Worm (Caenorhabditis elegans): ENCODE results near the gene fbxa-69.
"Not testable (repeated sequence)": the region's sequence is repeated elsewhere in the genome, so short reads cannot be mapped to it uniquely, and the experiment has no call there.

The fbxa-69 gene

DNA sequence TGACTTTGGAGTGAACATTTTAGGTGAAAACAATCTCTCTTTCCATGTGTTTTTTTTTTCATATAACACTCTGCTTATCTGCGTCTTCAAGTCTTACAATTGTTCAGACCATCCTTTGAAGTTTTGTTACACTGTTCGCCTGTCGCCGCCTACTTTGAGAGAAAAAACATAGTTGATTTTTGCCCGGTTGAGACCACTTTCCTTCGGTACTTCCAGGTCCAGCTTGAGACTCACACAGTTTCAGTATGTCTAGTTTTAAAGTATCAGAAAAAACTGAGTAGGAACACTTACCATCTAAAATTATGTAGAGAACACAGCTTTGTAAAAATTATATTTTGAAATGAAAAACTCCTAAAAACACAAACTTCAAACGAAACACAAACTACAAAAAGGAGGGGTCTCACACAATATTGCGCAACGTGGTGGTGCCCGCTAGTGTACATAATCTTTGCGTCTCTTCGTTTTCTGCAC, at the start of gene fbxa-69, which contains the start of gene F54B8.4:
Gene fbxa-69, minus strand, starts transcription at position 10 of the 471 bp plus-strand sequence.
Gene F54B8.4, plus strand, starts transcription at position 421 of the 471 bp plus-strand sequence.
- TF ChIP-seq unc-62 (GFP tag; optimal IDR thresholded peaks at IDR 0.05): no peak

ce11 chrV:15863042-15863441, 47.3 kb upstream of the fbxa-69 start, which contains the start of gene srh-299:
Gene srh-299, plus strand, starts transcription at chrV:15863342.
- TF ChIP-seq unc-62 (GFP tag; optimal IDR thresholded peaks at IDR 0.05): no peak

ce11 chrV:15862599-15862998, 46.8 kb upstream of the fbxa-69 start, which contains the start of gene srz-12:
Gene srz-12, minus strand, starts transcription at chrV:15862699.
- TF ChIP-seq unc-62 (GFP tag; optimal IDR thresholded peaks at IDR 0.05): no peak

DNA sequence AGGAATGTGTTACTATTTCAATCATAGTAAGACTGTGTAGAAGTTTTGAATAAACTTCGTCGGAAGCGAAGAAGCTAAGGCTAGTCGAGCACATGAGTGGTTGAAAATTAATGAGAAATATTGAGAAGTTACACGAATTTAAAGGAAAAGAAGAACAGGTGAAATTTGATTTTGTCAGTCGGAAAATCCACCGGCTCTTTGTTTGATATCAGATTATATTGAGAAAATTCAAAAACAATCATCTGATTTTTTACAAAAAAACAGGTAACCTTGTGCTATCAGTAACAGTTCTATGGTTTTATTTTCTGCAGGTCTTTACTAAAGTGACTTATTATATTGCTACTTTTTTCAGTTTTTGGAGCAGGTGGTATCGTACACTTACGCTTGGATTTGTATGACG, 42.5 kb upstream of the fbxa-69 start, which contains the start of gene srh-148:
Gene srh-148, minus strand, starts transcription at position 101 of the 400 bp plus-strand sequence.
- TF ChIP-seq unc-62 (GFP tag; optimal IDR thresholded peaks at IDR 0.05): no peak

DNA sequence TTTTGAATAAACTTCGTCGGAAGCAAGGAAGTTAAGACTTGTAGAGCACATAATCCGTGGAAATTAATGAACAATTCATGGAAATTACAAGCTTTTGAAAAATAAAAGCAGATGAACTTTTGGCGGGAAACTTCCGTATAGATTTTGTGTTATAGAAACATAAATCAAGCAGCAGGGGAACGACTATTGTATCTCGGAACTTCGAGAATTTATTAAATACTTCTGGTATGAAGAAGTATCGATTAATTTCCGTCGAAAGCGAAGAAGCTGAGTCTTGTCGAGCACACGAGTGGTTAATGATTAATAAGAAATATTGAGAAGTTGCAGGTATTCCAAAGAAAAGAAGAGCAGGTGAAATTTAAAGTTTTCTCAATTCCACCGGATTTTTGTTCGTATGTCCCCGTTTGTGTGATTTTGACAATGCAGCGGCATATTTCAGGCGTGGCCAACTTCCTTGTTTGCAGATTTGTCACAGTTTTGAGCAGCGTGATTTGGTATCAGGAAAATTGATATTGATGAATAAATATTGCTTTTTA, 34.6 kb upstream of the fbxa-69 start, which contains the start of gene srh-147:
Gene srh-147, minus strand, starts transcription at position 51 of the 536 bp plus-strand sequence.
- TF ChIP-seq unc-62 (GFP tag; optimal IDR thresholded peaks at IDR 0.05): not testable (repeated sequence)

ce11 chrV:15841095-15841494, 25.3 kb upstream of the fbxa-69 start, which contains the start of gene srh-149:
Gene srh-149, minus strand, starts transcription at chrV:15841195.
- no peak for TF ChIP-seq unc-62 (GFP tag; optimal IDR thresholded peaks at IDR 0.05)

DNA sequence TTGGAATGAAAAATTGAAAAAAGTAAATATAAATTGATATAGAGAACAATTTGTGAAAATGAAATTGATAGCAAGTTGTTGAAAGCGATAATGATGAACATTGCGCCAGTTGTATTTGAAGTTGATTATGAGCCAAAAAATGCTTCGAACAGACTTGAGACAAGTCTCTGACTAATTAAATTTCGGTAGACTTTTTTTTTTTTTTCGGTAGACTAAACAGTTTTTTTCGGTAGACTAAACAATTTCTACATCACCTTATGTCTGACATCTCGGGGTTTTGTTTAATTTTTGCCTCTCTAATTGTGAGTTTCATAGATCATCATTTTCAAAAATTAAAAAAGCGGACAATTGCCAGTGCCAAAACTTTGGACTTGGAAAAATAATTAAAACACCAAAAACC, 17.9 kb upstream of the fbxa-69 start, which contains the start of gene srbc-54:
Gene srbc-54, minus strand, starts transcription at position 101 of the 400 bp plus-strand sequence.
- TF ChIP-seq unc-62 (GFP tag; optimal IDR thresholded peaks at IDR 0.05): no peak

DNA sequence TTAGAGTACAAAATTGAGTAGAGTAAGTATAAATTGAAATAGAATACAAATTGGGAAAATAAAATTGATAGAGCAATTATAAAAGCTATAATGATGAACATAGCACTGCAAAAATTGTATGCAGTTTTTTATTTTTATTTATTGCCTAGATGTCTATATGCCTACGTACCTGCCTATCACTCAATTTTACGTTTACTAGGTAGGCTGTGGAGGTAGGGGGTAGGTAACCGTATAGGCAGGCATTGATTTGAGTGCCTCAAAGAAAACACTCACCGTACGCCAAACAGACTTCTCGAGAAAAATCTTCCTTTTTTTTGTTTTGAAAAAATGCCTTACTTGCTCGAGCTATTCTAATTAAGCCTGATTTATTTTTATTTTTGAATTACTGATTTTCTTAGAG, 15.8 kb upstream of the fbxa-69 start, which contains the start of gene srbc-56:
Gene srbc-56, minus strand, starts transcription at position 101 of the 400 bp plus-strand sequence.
- no peak for TF ChIP-seq unc-62 (GFP tag; optimal IDR thresholded peaks at IDR 0.05)

- TF ChIP-seq unc-62 (GFP tag; optimal IDR thresholded peaks at IDR 0.05): no peak
Observed at ce11 chrV:15829907-15830306, 14.1 kb upstream of the fbxa-69 start, which contains the start of gene srbc-55. Gene srbc-55, minus strand, starts transcription at chrV:15830007.

DNA sequence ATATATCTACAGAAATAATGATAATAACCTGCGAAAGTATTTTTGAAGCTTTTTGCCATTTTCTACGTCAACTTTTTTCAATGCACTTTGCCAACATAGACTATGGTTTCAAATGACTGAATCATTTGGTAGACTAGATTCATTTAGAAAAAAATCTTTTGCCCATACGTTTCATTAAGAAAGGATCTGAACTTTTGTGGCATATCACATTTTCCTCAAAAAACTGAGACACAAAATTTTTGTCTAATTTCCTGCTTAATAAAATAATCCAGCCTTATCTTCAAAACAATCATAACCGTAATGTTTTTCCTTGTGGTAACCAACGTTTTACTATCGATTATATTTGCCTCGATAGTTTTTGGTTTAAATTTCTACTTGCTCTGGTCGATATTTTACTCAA, 10.3 kb upstream of the fbxa-69 start, which contains the start of gene srbc-51:
Gene srbc-51, plus strand, starts transcription at position 301 of the 400 bp plus-strand sequence.
- TF ChIP-seq unc-62 (GFP tag; optimal IDR thresholded peaks at IDR 0.05): no peak

ce11 chrV:15824866-15825265, 9.1 kb upstream of the fbxa-69 start, which contains the start of gene srbc-50:
Gene srbc-50, minus strand, starts transcription at chrV:15824966.
- TF ChIP-seq unc-62 (GFP tag; optimal IDR thresholded peaks at IDR 0.05): no peak

DNA sequence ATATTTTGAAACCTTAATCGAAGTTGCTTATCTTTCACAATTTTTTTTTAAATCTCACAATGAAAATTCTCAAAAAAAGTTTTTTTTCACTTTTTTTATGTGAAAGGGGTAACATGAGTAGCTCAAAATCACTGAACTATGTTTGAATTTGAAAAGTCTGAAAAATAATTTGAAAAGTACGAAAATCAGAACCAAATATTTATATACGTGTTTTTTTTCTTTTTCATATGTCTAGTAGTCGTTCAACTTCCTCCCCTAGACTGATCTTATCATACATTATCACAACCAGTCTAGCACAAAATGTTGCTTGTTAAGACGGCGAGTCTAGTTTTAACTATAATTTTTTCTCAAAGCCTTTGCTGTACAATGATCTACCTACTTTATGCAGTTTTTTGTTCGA, 5.6 kb upstream of the fbxa-69 start, which contains the start of gene srbc-49:
Gene srbc-49, plus strand, starts transcription at position 301 of the 400 bp plus-strand sequence.
- no peak for TF ChIP-seq unc-62 (GFP tag; optimal IDR thresholded peaks at IDR 0.05)

DNA sequence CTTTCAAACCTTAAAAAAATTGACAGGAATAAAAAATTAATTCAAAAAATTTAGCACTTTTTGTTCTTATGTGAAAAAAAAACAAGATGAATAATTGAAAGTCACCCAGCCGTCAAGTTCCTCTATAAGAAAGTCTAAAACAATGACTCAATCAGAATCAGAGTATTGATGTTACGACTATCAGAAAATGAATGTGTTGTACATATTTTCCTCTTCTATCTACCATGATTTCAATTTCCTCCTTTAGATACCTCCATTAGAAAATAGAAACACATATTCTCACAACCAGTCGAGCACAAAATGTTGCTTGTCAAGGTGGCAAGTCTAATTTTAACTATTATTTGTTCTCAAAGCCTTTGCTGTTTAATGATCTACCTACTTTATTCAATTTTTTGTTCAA, 4.2 kb upstream of the fbxa-69 start, which contains the start of gene srbc-48:
Gene srbc-48, plus strand, starts transcription at position 301 of the 400 bp plus-strand sequence.
- no peak for TF ChIP-seq unc-62 (GFP tag; optimal IDR thresholded peaks at IDR 0.05)

DNA sequence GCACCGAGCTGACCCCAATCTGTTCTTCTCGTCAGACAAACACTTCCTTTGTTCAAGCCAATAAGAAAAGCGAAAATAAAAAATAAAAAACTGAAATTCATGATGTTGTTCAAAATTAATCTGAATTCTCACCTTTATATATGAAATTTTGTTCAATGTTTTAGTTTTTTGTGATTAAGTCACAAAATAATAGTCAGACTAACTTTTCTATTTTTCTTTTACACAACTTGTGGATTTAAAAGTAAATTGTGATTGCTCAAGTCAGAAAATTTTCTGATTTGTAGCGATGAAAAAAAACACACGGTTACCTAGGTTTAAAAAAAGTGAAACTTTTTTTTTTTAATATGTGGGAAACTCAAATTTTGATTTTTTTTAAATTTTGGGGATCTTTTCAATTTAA, 2.0 kb upstream of the fbxa-69 start, which contains the start of gene abf-3:
Gene abf-3, minus strand, starts transcription at position 101 of the 400 bp plus-strand sequence.
- no peak for TF ChIP-seq unc-62 (GFP tag; optimal IDR thresholded peaks at IDR 0.05)

- not testable (repeated sequence) for TF ChIP-seq unc-62 (GFP tag; optimal IDR thresholded peaks at IDR 0.05)
Observed at ce11 chrV:15811982-15812381, 3.8 kb downstream of the fbxa-69 start, which contains the start of gene nhr-282. Gene nhr-282, plus strand, starts transcription at chrV:15812282.

ce11 chrV:15810446-15810845, 5.3 kb downstream of the fbxa-69 start, which contains the start of gene F54B8.1:
Gene F54B8.1, plus strand, starts transcription at chrV:15810746.
- no peak for TF ChIP-seq unc-62 (GFP tag; optimal IDR thresholded peaks at IDR 0.05)
